Worm (Caenorhabditis elegans): ENCODE measurements around the gene idhb-1.

Gene idhb-1

ce11 chrX:14146740-14147140 is 27.1 kb downstream of the idhb-1 start (continued):
- TF ChIP-seq nhr-41 (GFP tag; IDR thresholded peaks at IDR 0.05) = 0 out of 2 replicates have a peak, but pooled peaks have one; percentile 33
- TF ChIP-seq unc-130 (GFP tag; optimal IDR thresholded peaks at IDR 0.05) = no peak
- TF ChIP-seq hif-1 (tag; optimal IDR thresholded peaks at IDR 0.05) = peak in 1 of 2 experiments; percentile 51
- TF ChIP-seq daf-16 (GFP tag; optimal IDR thresholded peaks at IDR 0.05) = peak in 1 of 2 experiments; percentile 86
- peak; percentile 99 for TF ChIP-seq daf-16 (tag; optimal IDR thresholded peaks at IDR 0.05)
- no peak for TF ChIP-seq fos-1 (tag; optimal IDR thresholded peaks at IDR 0.05)
- TF ChIP-seq lir-3 (tag; optimal IDR thresholded peaks at IDR 0.05) = no peak
- 0 out of 2 replicates have a peak, but pooled peaks have one; percentile 20 for TF ChIP-seq ctbp-1 (GFP tag; IDR thresholded peaks at IDR 0.05)
- TF ChIP-seq madf-5 (GFP tag; IDR thresholded peaks at IDR 0.05) = no peak
- no peak for TF ChIP-seq cey-2 (tag; optimal IDR thresholded peaks at IDR 0.05; ENCODE audit: borderline replicate concordance, insufficient read depth)
- TF ChIP-seq dmd-8 (GFP tag; IDR thresholded peaks at IDR 0.05) = no peak
- no peak for TF ChIP-seq F44E2.7 (GFP tag; IDR thresholded peaks at IDR 0.05)
- no peak for TF ChIP-seq duxl-1 (tag; optimal IDR thresholded peaks at IDR 0.05; ENCODE audit: poor library complexity)
- TF ChIP-seq daf-8 (GFP tag; IDR thresholded peaks at IDR 0.05) = no peak
- TF ChIP-seq spr-3 (GFP tag; optimal IDR thresholded peaks at IDR 0.05) = no peak
- no peak for TF ChIP-seq mdt-29 (GFP tag; IDR thresholded peaks at IDR 0.05)
- TF ChIP-seq nhr-42 (GFP tag; IDR thresholded peaks at IDR 0.05) = peak; percentile 41; the same call in 1 of the 2 replicates
- no peak for TF ChIP-seq lim-7 (GFP tag; IDR thresholded peaks at IDR 0.05)
- peak; percentile 27; the same call in 1 of the 2 replicates for TF ChIP-seq set-16 (GFP tag; IDR thresholded peaks at IDR 0.05)
- no peak for TF ChIP-seq ceh-62 (tag; optimal IDR thresholded peaks at IDR 0.05)
- TF ChIP-seq ceh-28 (tag; optimal IDR thresholded peaks at IDR 0.05) = peak; percentile 32
- no peak for TF ChIP-seq daf-19 (GFP tag; conservative IDR thresholded peaks at IDR 0.05)
- TF ChIP-seq nhr-25 (tag; optimal IDR thresholded peaks at IDR 0.05; ENCODE audit: borderline replicate concordance, insufficient read depth) = peak; percentile 46
- TF ChIP-seq ceh-82 (tag; optimal IDR thresholded peaks at IDR 0.05) = no peak
- TF ChIP-seq tag-97 (GFP tag; IDR thresholded peaks at IDR 0.05) = no peak
- TF ChIP-seq ztf-7 (tag; optimal IDR thresholded peaks at IDR 0.05) = peak; percentile 2
- TF ChIP-seq Y5F2A.4 (GFP tag; optimal IDR thresholded peaks at IDR 0.05) = no peak
- TF ChIP-seq zip-11 (GFP tag; IDR thresholded peaks at IDR 0.05) = no peak
- peak; percentile 69 for TF ChIP-seq tra-1 (GFP tag; IDR thresholded peaks at IDR 0.05)
- TF ChIP-seq mes-2 (tag; optimal IDR thresholded peaks at IDR 0.05; ENCODE audit: poor library complexity, severe bottlenecking) = peak; percentile 66
- TF ChIP-seq nhr-48 (tag; optimal IDR thresholded peaks at IDR 0.05) = peak; percentile 16
- peak; percentile 16 for TF ChIP-seq F37D6.2 (tag; optimal IDR thresholded peaks at IDR 0.05)
- TF ChIP-seq fkh-10 (GFP tag; optimal IDR thresholded peaks at IDR 0.05) = peak; percentile 80
- no peak for TF ChIP-seq egl-27 (tag; optimal IDR thresholded peaks at IDR 0.05)
- no peak for TF ChIP-seq lin-13 (GFP tag; optimal IDR thresholded peaks at IDR 0.05)
- TF ChIP-seq nhr-11 (tag; optimal IDR thresholded peaks at IDR 0.05) = peak; percentile 79
- peak; percentile 17 for TF ChIP-seq zip-2 (tag; optimal IDR thresholded peaks at IDR 0.05)
- no peak for TF ChIP-seq ceh-44 (GFP tag; IDR thresholded peaks at IDR 0.05)
- no peak for TF ChIP-seq ZK546.5 (tag; optimal IDR thresholded peaks at IDR 0.05)
- TF ChIP-seq hlh-11 (tag; optimal IDR thresholded peaks at IDR 0.05) = peak; percentile 92
- peak; percentile 54 for TF ChIP-seq dpl-1 (GFP tag; optimal IDR thresholded peaks at IDR 0.05)
- TF ChIP-seq unc-62 (GFP tag; optimal IDR thresholded peaks at IDR 0.05 in 1 of 2) = peak in 1 of 2 experiments; percentile 96
- TF ChIP-seq unc-62 (tag; optimal IDR thresholded peaks at IDR 0.05) = no peak
- TF ChIP-seq mdl-1 (tag; optimal IDR thresholded peaks at IDR 0.05) = peak; percentile 63 to 89
- TF ChIP-seq vab-7 (GFP tag; IDR thresholded peaks at IDR 0.05) = 0 out of 2 replicates have a peak, but pooled peaks have one; percentile 21
- no peak for TF ChIP-seq daf-12 (tag; optimal IDR thresholded peaks at IDR 0.05)
- no peak for TF ChIP-seq R02D3.7 (tag; optimal IDR thresholded peaks at IDR 0.05)
- TF ChIP-seq dve-1 (tag; optimal IDR thresholded peaks at IDR 0.05; ENCODE audit: insufficient read depth) = peak; percentile 91
- no peak for TF ChIP-seq egl-43 (GFP tag; IDR thresholded peaks at IDR 0.05)
- TF ChIP-seq snpc-1.2 (GFP tag; IDR thresholded peaks at IDR 0.05) = no peak
- no peak for TF ChIP-seq unc-39 (tag; optimal IDR thresholded peaks at IDR 0.05)

All from whole organism, L4 larva.